Fruit fly (Drosophila melanogaster): ENCODE results near the gene CG9588.

The CG9588 gene

DNA sequence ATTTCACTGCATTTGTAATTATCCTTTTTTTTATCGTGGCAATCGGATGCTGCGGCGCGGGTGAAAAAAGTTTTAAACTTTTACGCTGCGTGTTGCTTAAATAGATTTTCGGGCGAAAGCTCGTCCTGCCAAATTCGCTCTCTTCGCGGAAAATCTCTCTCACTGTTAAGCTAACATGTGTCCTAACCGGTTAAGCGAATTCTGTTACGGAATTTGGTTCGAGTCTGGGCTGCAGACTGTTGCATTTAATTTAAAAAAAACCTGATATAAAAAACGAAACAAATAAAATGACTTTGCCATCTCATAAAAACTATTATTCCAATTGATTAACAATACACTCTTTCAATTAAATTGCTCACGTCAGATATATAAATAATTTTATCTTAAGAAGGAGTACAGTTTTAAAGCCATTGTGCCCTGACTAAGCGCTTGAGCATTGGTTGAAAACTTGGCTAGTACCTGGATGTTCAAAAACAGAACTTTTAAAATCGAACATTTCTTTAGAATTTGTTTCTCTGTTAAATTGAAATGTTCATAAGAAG lies 1.9 kb downstream of the CG9588 start, which contains the start of gene Task6 (continued):
- no peak for TF ChIP-seq p53 (GFP tag; optimal IDR thresholded peaks at IDR 0.05)
- no peak for TF ChIP-seq CG32772 (GFP tag; IDR thresholded peaks at IDR 0.05)
- no peak for TF ChIP-seq ap (GFP tag; IDR thresholded peaks at IDR 0.05)
- TF ChIP-seq CG2889 (GFP tag; IDR thresholded peaks at IDR 0.05): no peak
- TF ChIP-seq nerfin-2 (GFP tag; IDR thresholded peaks at IDR 0.05; ENCODE audit: partially characterized antibody): no peak
- TF ChIP-seq ab (GFP tag; optimal IDR thresholded peaks at IDR 0.05): no peak
- peak; percentile 27 for TF ChIP-seq hkb (optimal IDR thresholded peaks at IDR 0.05)
- TF ChIP-seq hkb (GFP tag; IDR thresholded peaks at IDR 0.05): no peak
- TF ChIP-seq CG11398 (GFP tag; optimal IDR thresholded peaks at IDR 0.05): no peak
- TF ChIP-seq sc (optimal IDR thresholded peaks at IDR 0.05): no peak
- no peak for TF ChIP-seq sc (GFP tag; optimal IDR thresholded peaks at IDR 0.05)
- TF ChIP-seq lola (GFP tag; optimal IDR thresholded peaks at IDR 0.05): no peak
- no peak for TF ChIP-seq yki (optimal IDR thresholded peaks at IDR 0.05)
- no peak for TF ChIP-seq CG18599 (GFP tag; optimal IDR thresholded peaks at IDR 0.05)
- TF ChIP-seq sisA (GFP tag; IDR thresholded peaks at IDR 0.05): no peak
- TF ChIP-seq HLH4C (GFP tag; IDR thresholded peaks at IDR 0.05; ENCODE audit: partially characterized antibody): no peak
- TF ChIP-seq stc (GFP tag; IDR thresholded peaks at IDR 0.05): no peak
- TF ChIP-seq Usf (GFP tag; optimal IDR thresholded peaks at IDR 0.05): no peak
- TF ChIP-seq CG7839 (tag; optimal IDR thresholded peaks at IDR 0.05): no peak
- TF ChIP-seq trem (tag; optimal IDR thresholded peaks at IDR 0.05): peak; percentile 9
- no peak for TF ChIP-seq CG1602 (GFP tag; optimal IDR thresholded peaks at IDR 0.05)
- no peak for TF ChIP-seq CG17912 (GFP tag; optimal IDR thresholded peaks at IDR 0.05)
- TF ChIP-seq klu (GFP tag; IDR thresholded peaks at IDR 0.05): no peak
- peak; percentile 79 for TF ChIP-seq nerfin-1 (tag; optimal IDR thresholded peaks at IDR 0.05)
- TF ChIP-seq sqz (GFP tag; optimal IDR thresholded peaks at IDR 0.05): peak; percentile 6
- no peak for TF ChIP-seq cg (GFP tag; optimal IDR thresholded peaks at IDR 0.05)
- TF ChIP-seq org-1 (GFP tag; optimal IDR thresholded peaks at IDR 0.05): no peak
- no peak for TF ChIP-seq tna (GFP tag; IDR thresholded peaks at IDR 0.05; ENCODE audit: partially characterized antibody)
- TF ChIP-seq Dbx (GFP tag; IDR thresholded peaks at IDR 0.05): no peak
- TF ChIP-seq CG4707 (GFP tag; optimal IDR thresholded peaks at IDR 0.05): no peak
- peak; percentile 42 for TF ChIP-seq Tbp (GFP tag; optimal IDR thresholded peaks at IDR 0.05)
- TF ChIP-seq zfh2 (GFP tag; optimal IDR thresholded peaks at IDR 0.05): no peak
- TF ChIP-seq CG14710 (tag; optimal IDR thresholded peaks at IDR 0.05): peak; percentile 48
- TF ChIP-seq Hr51 (GFP tag; optimal IDR thresholded peaks at IDR 0.05): no peak
- TF ChIP-seq abd-A (tag; optimal IDR thresholded peaks at IDR 0.05): no peak
- peak; percentile 6 for TF ChIP-seq CG10267 (tag; optimal IDR thresholded peaks at IDR 0.05)
- no peak for TF ChIP-seq CG18476 (GFP tag; optimal IDR thresholded peaks at IDR 0.05)
- TF ChIP-seq CG9609 (GFP tag; optimal IDR thresholded peaks at IDR 0.05): no peak
- TF ChIP-seq pan (optimal IDR thresholded peaks at IDR 0.05): no peak
- TF ChIP-seq pan (GFP tag; optimal IDR thresholded peaks at IDR 0.05 in 1 of 2, IDR thresholded peaks at IDR 0.05 in 1 of 2): no peak
- peak; percentile 66 for TF ChIP-seq scrt (GFP tag; optimal IDR thresholded peaks at IDR 0.05)
- no peak for TF ChIP-seq CG8944 (GFP tag; optimal IDR thresholded peaks at IDR 0.05)
- no peak for TF ChIP-seq CG3995 (GFP tag; optimal IDR thresholded peaks at IDR 0.05)
- TF ChIP-seq sd (tag; optimal IDR thresholded peaks at IDR 0.05): no peak
- TF ChIP-seq cad (GFP tag; optimal IDR thresholded peaks at IDR 0.05): peak; percentile 78
- no peak for TF ChIP-seq chif (GFP tag; optimal IDR thresholded peaks at IDR 0.05)
- TF ChIP-seq CG7372 (GFP tag; IDR thresholded peaks at IDR 0.05): no peak
- no peak for TF ChIP-seq Asciz (GFP tag; optimal IDR thresholded peaks at IDR 0.05)
- TF ChIP-seq Trl (optimal IDR thresholded peaks at IDR 0.05): peak in 1 of 2 experiments; percentile 20
- TF ChIP-seq Trl (GFP tag; optimal IDR thresholded peaks at IDR 0.05): no peak
- TF ChIP-seq Myb (GFP tag; optimal IDR thresholded peaks at IDR 0.05): no peak
- TF ChIP-seq CG2712 (tag; optimal IDR thresholded peaks at IDR 0.05): peak; percentile 1
